Worm (Caenorhabditis elegans) whole organism, young adult: Measurements from ENCODE around the gene nhr-197.

Source experiments
- B0336.3 ChIP-seq: fragments of 200-800 bp; sonication (Bioruptor generic); IDR thresholded peaks from 2 replicates; pipeline ENCODE4 v1.3.6; 2022; ENCODE audit warnings: missing genetic modification characterization, missing compliant biosample characterization
- Y67H2A.10 ChIP-seq: fragments of 200-800 bp; sonication (Bioruptor generic); conservative IDR thresholded peaks from 2 replicates; pipeline ENCODE4 v1.3.6; 2022; ENCODE audit warnings: missing genetic modification reagents, missing genetic modification characterization, missing compliant biosample characterization
- Y79H2A.3 ChIP-seq: fragments of 200-800 bp; sonication (Bioruptor generic); conservative IDR thresholded peaks from 2 replicates; pipeline ENCODE4 v1.3.6; 2022; ENCODE audit warnings: missing genetic modification reagents, missing genetic modification characterization, missing compliant biosample characterization
- attf-6 ChIP-seq: fragments of 200-800 bp; sonication (Bioruptor generic); IDR thresholded peaks from 2 replicates; pipeline ENCODE4 v1.3.6; 2022; ENCODE audit warnings: missing genetic modification reagents, missing genetic modification characterization, missing compliant biosample characterization
- egl-44 ChIP-seq: fragments of 200-800 bp; sonication (Bioruptor generic); IDR thresholded peaks from 2 replicates; pipeline ENCODE4 v1.3.6; 2022; ENCODE audit warnings: missing genetic modification reagents, missing genetic modification characterization, missing compliant biosample characterization
- ets-4 ChIP-seq: fragments of 200-800 bp; sonication (Bioruptor generic); optimal IDR thresholded peaks from 2 replicates; lab custom pipeline; 2018; ENCODE audit warnings: mild to moderate bottlenecking, missing genetic modification characterization, missing compliant biosample characterization
- lin-26 ChIP-seq: fragments of 200-800 bp; sonication (Bioruptor generic); IDR thresholded peaks from 2 replicates; pipeline ENCODE4 v1.3.6; 2022; ENCODE audit warnings: missing genetic modification reagents, missing genetic modification characterization, missing compliant biosample characterization
- lin-40 ChIP-seq: sonication (generic microtip); optimal IDR thresholded peaks from 2 replicates; lab custom pipeline; 2016; ENCODE audit warnings: missing genetic modification characterization, mild to moderate bottlenecking, missing compliant biosample characterization, missing genotype, missing genetic modification reagents
- lin-54 ChIP-seq: fragments of 200-800 bp; sonication (Bioruptor generic); optimal IDR thresholded peaks from 2 replicates; lab custom pipeline; 2018; ENCODE audit warnings: mild to moderate bottlenecking, missing genetic modification characterization, missing compliant biosample characterization
- lsy-27 ChIP-seq: sonication (generic microtip); optimal IDR thresholded peaks from 2 replicates; lab custom pipeline; 2017; ENCODE audit warnings: missing genetic modification characterization, mild to moderate bottlenecking, missing compliant biosample characterization, antibody characterized with exemption, missing genotype, borderline replicate concordance; ENCODE audit not compliant: insufficient read depth
- madf-10 ChIP-seq: sonication (generic microtip); optimal IDR thresholded peaks from 2 replicates; lab custom pipeline; 2016; ENCODE audit warnings: mild to moderate bottlenecking, missing genetic modification characterization, missing compliant biosample characterization
- madf-8 ChIP-seq: fragments of 200-800 bp; sonication (Bioruptor generic); conservative IDR thresholded peaks from 2 replicates; pipeline ENCODE4 v1.3.6; 2022; ENCODE audit warnings: missing genetic modification reagents, missing genetic modification characterization, missing compliant biosample characterization
- nfya-1 ChIP-seq: sonication (generic microtip); optimal IDR thresholded peaks from 2 replicates; lab custom pipeline; 2017; ENCODE audit warnings: antibody characterized with exemption, missing compliant biosample characterization, missing genetic modification characterization, borderline replicate concordance; ENCODE audit not compliant: insufficient read depth
- nhr-179 ChIP-seq: sonication (generic microtip); optimal IDR thresholded peaks from 2 replicates; lab custom pipeline; 2016; ENCODE audit warnings: mild to moderate bottlenecking, missing genetic modification characterization, missing compliant biosample characterization
- nhr-90 ChIP-seq: sonication (generic microtip); optimal IDR thresholded peaks from 2 replicates; lab custom pipeline; 2016; ENCODE audit warnings: missing genotype, mild to moderate bottlenecking, missing genetic modification characterization, missing compliant biosample characterization
- rec-8 ChIP-seq, 2 experiments: sonication (generic microtip); optimal IDR thresholded peaks; 2 replicates each; lab custom pipeline; 2016; ENCODE audit warnings: mild to moderate bottlenecking in 2 of 2, missing genetic modification characterization in 2 of 2, missing genetic modification reagents in 2 of 2, missing genotype in 2 of 2, missing biosample characterization in 1 of 2, missing compliant biosample characterization in 1 of 2, moderate library complexity in 1 of 2
- rpc-1 ChIP-seq, 2 experiments: fragments of 150-350 bp in 1 of 2; sonication (generic microtip) in 1 of 2; optimal IDR thresholded peaks; 2 replicates each; lab custom pipeline; 2014 to 2018; ENCODE audit warnings: missing biosample characterization in 1 of 2, missing genetic modification characterization in 1 of 2, missing genetic modification reagents in 1 of 2, missing genotype in 1 of 2
- sea-2 ChIP-seq: fragments of 200-800 bp; sonication (Bioruptor generic); IDR thresholded peaks from 2 replicates; pipeline ENCODE4 v1.3.6; 2022; ENCODE audit warnings: missing genetic modification characterization, missing compliant biosample characterization
- snpc-4 ChIP-seq, 5 experiments: fragments of 150-350 bp in 1 of 5; sonication (generic microtip) in 4 of 5; optimal IDR thresholded peaks; 2 replicates each; lab custom pipeline; 2014 to 2018; ENCODE audit warnings: missing genetic modification characterization in 5 of 5, missing biosample characterization in 3 of 5, antibody characterized with exemption in 2 of 5, mild to moderate bottlenecking in 2 of 5, missing compliant biosample characterization in 2 of 5, missing genotype in 2 of 5, moderate library complexity in 2 of 5, missing genetic modification reagents in 1 of 5
- sptf-2 ChIP-seq: fragments of 200-800 bp; sonication (Bioruptor generic); optimal IDR thresholded peaks from 2 replicates; lab custom pipeline; 2018; ENCODE audit warnings: mild to moderate bottlenecking, missing genetic modification characterization, missing compliant biosample characterization
- tlf-1 ChIP-seq: fragments of 200-800 bp; sonication (Bioruptor generic); optimal IDR thresholded peaks from 2 replicates; lab custom pipeline; 2018; ENCODE audit warnings: mild to moderate bottlenecking, missing genetic modification characterization, missing compliant biosample characterization
- zfh-2 ChIP-seq: fragments of 200-800 bp; sonication (Bioruptor generic); conservative IDR thresholded peaks from 2 replicates; pipeline ENCODE4 v1.3.6; 2022; ENCODE audit warnings: missing genetic modification reagents, missing genetic modification characterization, missing compliant biosample characterization
- ztf-28 ChIP-seq: fragments of 200-800 bp; sonication (Bioruptor generic); IDR thresholded peaks from 2 replicates; pipeline ENCODE4 v1.3.6; 2022; ENCODE audit warnings: missing genetic modification reagents, missing genetic modification characterization, missing compliant biosample characterization

The nhr-197 gene

ce11 chrV:15730459-15730858 is 42.7 kb downstream of the nhr-197 start, which contains the start of gene Y6E2A.10 (continued):
- TF ChIP-seq nhr-90 (tag; lab: Kevin White, UChicago), result no peak
- TF ChIP-seq rec-8 (tag; optimal IDR thresholded peaks at IDR 0.05; lab: Kevin White, UChicago), result no peak
- no peak for TF ChIP-seq sea-2

- no peak for TF ChIP-seq lin-40 (tag; lab: Kevin White, UChicago)
- no peak for TF ChIP-seq egl-44 (GFP tag; lab: Robert Waterston, UW)
- no peak for TF ChIP-seq lin-54
- no peak for TF ChIP-seq madf-10 (tag; lab: Kevin White, UChicago)
- no peak for TF ChIP-seq snpc-4 (GFP tag; optimal IDR thresholded peaks at IDR 0.05; lab: Kevin White, UChicago)
- TF ChIP-seq snpc-4 (tag; optimal IDR thresholded peaks at IDR 0.05; lab: Kevin White, UChicago), result no peak
- TF ChIP-seq Y67H2A.10 (GFP tag; lab: Robert Waterston, UW), result no peak
- no peak for TF ChIP-seq lsy-27 (tag; lab: Kevin White, UChicago)
- no peak for TF ChIP-seq madf-8 (GFP tag; lab: Robert Waterston, UW)
- TF ChIP-seq, all 124 proteins: peak for 0
These were observed 44.4 kb downstream of the nhr-197 start, which contains the start of gene str-38 for ce11 chrV:15732209-15732608. Gene str-38 (minus strand): TSS chrV:15732309.

- no peak for TF ChIP-seq tlf-1 (GFP tag; lab: Kevin White, UChicago)
- peak; percentile 79 for TF ChIP-seq zfh-2 (GFP tag; lab: Robert Waterston, UW)
These were observed 45.3 kb downstream of the nhr-197 start for ce11 chrV:15733020-15733419.

ce11 chrV:15733568-15733967 is 45.8 kb downstream of the nhr-197 start, which contains the start of gene T23D5.3:
Gene T23D5.3 (minus strand): TSS chrV:15733668.
- TF ChIP-seq nhr-179 (no peak), ets-4 (GFP tag; lab: Kevin White, UChicago) (no peak), attf-6 (GFP tag; lab: Robert Waterston, UW) (no peak), ztf-28 (GFP tag; lab: Robert Waterston, UW) (no peak), sptf-2 (GFP tag; lab: Kevin White, UChicago) (no peak), lin-26 (no peak), nfya-1 (tag; lab: Kevin White, UChicago) (no peak), rpc-1 (optimal IDR thresholded peaks at IDR 0.05; lab: Kevin White, UChicago) (no peak), rpc-1 (tag; optimal IDR thresholded peaks at IDR 0.05; lab: Kevin White, UChicago) (no peak), Y79H2A.3 (no peak)

ce11 chrV:15735720-15736119 is 48.0 kb downstream of the nhr-197 start, which contains the start of gene str-27:
Gene str-27 (minus strand): TSS chrV:15735820.
- no peak for TF ChIP-seq B0336.3 (GFP tag; lab: Robert Waterston, UW)
